Fruit fly (Drosophila melanogaster): ENCODE measurements around the gene escl.

DNA sequence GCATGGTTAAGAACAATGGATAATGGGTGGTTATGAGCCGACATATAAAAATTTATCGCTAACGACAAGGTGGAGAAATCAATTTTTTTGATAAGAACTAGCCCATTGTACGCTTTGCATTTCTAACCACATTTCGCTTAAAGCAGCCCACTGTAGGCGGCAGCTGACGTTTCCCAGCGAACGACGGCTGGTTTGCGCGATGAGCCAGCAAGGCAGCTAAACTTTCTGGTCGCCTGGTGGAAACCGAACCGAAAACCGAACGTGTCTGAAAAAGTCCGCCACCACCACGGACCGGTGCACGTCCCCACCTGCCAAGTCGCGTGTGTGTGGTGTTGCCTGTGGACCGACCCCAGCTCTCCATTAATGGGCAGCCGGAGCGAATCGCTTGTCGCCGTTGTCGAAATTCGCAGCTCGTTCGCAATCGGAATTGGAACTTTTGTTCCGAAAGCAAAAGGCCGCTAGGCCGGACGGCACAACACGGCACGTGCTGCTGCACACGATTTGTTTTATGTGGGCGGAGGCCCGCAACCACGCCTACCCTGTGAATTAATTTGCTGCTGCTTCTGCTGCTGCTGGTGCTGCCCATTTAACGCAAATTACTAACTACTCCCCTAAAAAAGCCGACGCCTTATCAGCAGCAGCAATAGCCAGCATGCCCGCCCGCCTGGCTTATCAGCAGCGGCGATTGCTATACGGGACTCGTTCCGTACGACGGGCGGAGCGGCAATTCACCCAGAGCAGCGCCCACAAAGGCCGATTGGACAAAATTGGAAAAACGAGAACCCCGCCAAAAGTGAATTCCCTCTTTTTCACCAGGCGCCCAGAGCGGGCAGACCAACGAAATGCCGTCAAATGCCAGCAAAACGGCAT lies 12.4 kb downstream of the escl start:
- TF ChIP-seq psq (optimal IDR thresholded peaks at IDR 0.05) (no peak), EcR (GFP tag; optimal IDR thresholded peaks at IDR 0.05) (no peak)

Measured in whole organism.